Worm (Caenorhabditis elegans) whole organism, L1 larva: ENCODE data around the gene amt-3.

Experiments used
- C04F5.9 ChIP-seq: sonication (generic microtip); optimal IDR thresholded peaks from 2 replicates; lab custom pipeline; 2016; ENCODE audit warnings: missing genetic modification characterization, missing compliant biosample characterization
- C16A3.4 ChIP-seq: fragments of 150-350 bp; optimal IDR thresholded peaks from 2 replicates; lab custom pipeline; 2014; ENCODE audit warnings: missing biosample characterization, missing genetic modification characterization
- C34B4.2 ChIP-seq: sonication (generic microtip); optimal IDR thresholded peaks from 2 replicates; lab custom pipeline; 2017; ENCODE audit warnings: mild to moderate bottlenecking, missing genetic modification characterization, missing compliant biosample characterization
- Y116A8C.19 ChIP-seq: sonication (generic microtip); optimal IDR thresholded peaks from 2 replicates; lab custom pipeline; 2016; ENCODE audit warnings: missing compliant biosample characterization, missing genetic modification characterization, borderline replicate concordance
- aha-1 ChIP-seq: fragments of 150-350 bp; optimal IDR thresholded peaks from 2 replicates; lab custom pipeline; 2014; ENCODE audit warnings: missing biosample characterization, missing genetic modification characterization
- ama-1 ChIP-seq: fragments of 150-350 bp; optimal IDR thresholded peaks from 2 replicates; lab custom pipeline; 2014
- blmp-1 ChIP-seq: fragments of 150-350 bp; optimal IDR thresholded peaks from 2 replicates; lab custom pipeline; 2014; ENCODE audit warnings: missing biosample characterization, missing genetic modification characterization
- ceh-82 ChIP-seq, 3 experiments: fragments of 150-350 bp in 1 of 3; sonication (generic microtip) in 2 of 3; optimal IDR thresholded peaks; 2 replicates each; lab custom pipeline; 2014 to 2017; ENCODE audit warnings: missing biosample characterization in 3 of 3, missing genetic modification characterization in 3 of 3
- ceh-88 ChIP-seq: fragments of 200-800 bp; sonication (Bioruptor generic); IDR thresholded peaks from 2 replicates; pipeline ENCODE4 v1.3.6; 2022; ENCODE audit warnings: missing genetic modification characterization, missing compliant biosample characterization
- ceh-90 ChIP-seq: sonication (generic microtip); optimal IDR thresholded peaks from 2 replicates; lab custom pipeline; 2016; ENCODE audit warnings: missing genetic modification characterization, missing compliant biosample characterization
- dpl-1 ChIP-seq, 3 experiments: fragments of 150-350 bp in 2 of 3; sonication (generic microtip) in 1 of 3; optimal IDR thresholded peaks; 2 replicates each; lab custom pipeline; 2014 to 2017; ENCODE audit warnings: missing biosample characterization in 3 of 3, missing genetic modification characterization in 3 of 3, missing genetic modification reagents in 3 of 3
- dsc-1 ChIP-seq: sonication (generic microtip); optimal IDR thresholded peaks from 2 replicates; lab custom pipeline; 2016; ENCODE audit warnings: mild to moderate bottlenecking, missing genetic modification characterization, missing compliant biosample characterization
- efl-1 ChIP-seq, 4 experiments: fragments of 150-350 bp; optimal IDR thresholded peaks in 3 of 4; peaks in 1 of 4; 1 replicate in 1 of 4; 2 replicates in 3 of 4; lab custom pipeline; 2014; ENCODE audit warnings: missing biosample characterization in 2 of 4, missing genetic modification characterization in 2 of 4, missing genetic modification reagents in 2 of 4
- egl-13 ChIP-seq: sonication (generic microtip); optimal IDR thresholded peaks from 2 replicates; lab custom pipeline; 2016; ENCODE audit warnings: missing genotype, missing genetic modification reagents, missing genetic modification characterization, missing compliant biosample characterization
- elt-3 ChIP-seq, 6 experiments: fragments of 150-350 bp in 1 of 6; sonication (generic microtip); optimal IDR thresholded peaks; 2 replicates each; lab custom pipeline; 2017 to 2018; ENCODE audit warnings: missing biosample characterization in 6 of 6, missing genetic modification characterization in 6 of 6, inconsistent platforms in 1 of 6
- fkh-10 ChIP-seq: sonication (generic microtip); optimal IDR thresholded peaks from 2 replicates; lab custom pipeline; 2017; ENCODE audit warnings: missing biosample characterization, missing genetic modification reagents, missing genetic modification characterization
- fkh-4 ChIP-seq: sonication (generic microtip); optimal IDR thresholded peaks from 2 replicates; lab custom pipeline; 2016; ENCODE audit warnings: missing compliant biosample characterization, missing genetic modification characterization, borderline replicate concordance
- fkh-8 ChIP-seq: sonication (generic microtip); optimal IDR thresholded peaks from 2 replicates; lab custom pipeline; 2016; ENCODE audit warnings: mild to moderate bottlenecking, missing genetic modification characterization, missing compliant biosample characterization
- grh-1 ChIP-seq: fragments of 200-800 bp; sonication (Bioruptor generic); IDR thresholded peaks from 2 replicates; pipeline ENCODE4 v1.3.6; 2022; ENCODE audit warnings: missing genetic modification reagents, missing genetic modification characterization, missing compliant biosample characterization
- irx-1 ChIP-seq: sonication (generic microtip); optimal IDR thresholded peaks from 2 replicates; lab custom pipeline; 2016; ENCODE audit warnings: missing genetic modification characterization, missing compliant biosample characterization
- isw-1 ChIP-seq: fragments of 200-800 bp; sonication (Bioruptor generic); IDR thresholded peaks from 2 replicates; pipeline ENCODE4 v1.3.6; 2022; ENCODE audit warnings: missing genetic modification characterization, missing compliant biosample characterization
- lin-13 ChIP-seq: fragments of 150-350 bp; optimal IDR thresholded peaks from 2 replicates; lab custom pipeline; 2014; ENCODE audit warnings: missing biosample characterization, missing genetic modification reagents, missing genetic modification characterization
- lin-14 ChIP-seq: fragments of 200-800 bp; sonication (Bioruptor generic); optimal IDR thresholded peaks from 2 replicates; lab custom pipeline; 2018; ENCODE audit warnings: mild to moderate bottlenecking, missing genetic modification characterization, moderate library complexity, missing compliant biosample characterization
- lin-39 ChIP-seq: fragments of 150-350 bp; optimal IDR thresholded peaks from 2 replicates; lab custom pipeline; 2014; ENCODE audit warnings: missing biosample characterization, missing genetic modification reagents, missing genetic modification characterization
- lir-3 ChIP-seq: sonication (generic microtip); optimal IDR thresholded peaks from 2 replicates; lab custom pipeline; 2016; ENCODE audit warnings: mild to moderate bottlenecking, missing genetic modification characterization, moderate library complexity, missing compliant biosample characterization; ENCODE audit not compliant: poor library complexity
- mab-9 ChIP-seq: fragments of 200-800 bp; sonication (Bioruptor generic); IDR thresholded peaks from 2 replicates; pipeline ENCODE4 v1.3.6; 2022; ENCODE audit warnings: missing genetic modification reagents, missing genetic modification characterization, missing compliant biosample characterization
- mep-1 ChIP-seq: fragments of 150-350 bp; optimal IDR thresholded peaks from 2 replicates; lab custom pipeline; 2014; ENCODE audit warnings: missing biosample characterization, missing genetic modification characterization
- nhr-19 ChIP-seq: fragments of 200-800 bp; sonication (Bioruptor generic); conservative IDR thresholded peaks from 2 replicates; pipeline ENCODE4 v1.3.6; 2022; ENCODE audit warnings: missing genetic modification characterization, missing compliant biosample characterization
- nhr-237 ChIP-seq: fragments of 150-350 bp; optimal IDR thresholded peaks from 2 replicates; lab custom pipeline; 2014; ENCODE audit warnings: missing biosample characterization, missing genetic modification characterization
- nhr-71 ChIP-seq: sonication (generic microtip); optimal IDR thresholded peaks from 2 replicates; lab custom pipeline; 2016; ENCODE audit warnings: mild to moderate bottlenecking, missing genetic modification characterization, moderate library complexity, missing compliant biosample characterization
- nhr-76 ChIP-seq: sonication (generic microtip); optimal IDR thresholded peaks from 2 replicates; lab custom pipeline; 2017; ENCODE audit warnings: missing biosample characterization, missing genetic modification characterization
- nhr-77 ChIP-seq: fragments of 150-350 bp; optimal IDR thresholded peaks from 2 replicates; lab custom pipeline; 2014; ENCODE audit warnings: missing biosample characterization, missing genetic modification characterization
- nhr-85 ChIP-seq: sonication (generic microtip); peaks from one replicate; lab custom pipeline; 2016; ENCODE audit warnings: missing genetic modification characterization, inconsistent platforms, missing compliant biosample characterization
- nhr-90 ChIP-seq: sonication (generic microtip); optimal IDR thresholded peaks from 2 replicates; lab custom pipeline; 2016; ENCODE audit warnings: mild to moderate bottlenecking, missing genetic modification characterization, missing compliant biosample characterization; ENCODE audit not compliant: poor library complexity
- pqm-1 ChIP-seq: sonication (generic microtip); optimal IDR thresholded peaks from 3 replicates; lab custom pipeline; 2017; ENCODE audit warnings: missing biosample characterization, missing genetic modification characterization
- rnt-1 ChIP-seq: sonication (generic microtip); optimal IDR thresholded peaks from 2 replicates; lab custom pipeline; 2016; ENCODE audit warnings: mild to moderate bottlenecking, missing genetic modification characterization, moderate library complexity, missing compliant biosample characterization
- snpc-4 ChIP-seq: fragments of 150-350 bp; optimal IDR thresholded peaks from 2 replicates; lab custom pipeline; 2014; ENCODE audit warnings: missing biosample characterization, missing genetic modification characterization
- snu-23 ChIP-seq: sonication (generic microtip); optimal IDR thresholded peaks from 2 replicates; lab custom pipeline; 2016; ENCODE audit warnings: missing genetic modification characterization, missing compliant biosample characterization
- swsn-7 ChIP-seq: sonication (generic microtip); optimal IDR thresholded peaks from 2 replicates; lab custom pipeline; 2016; ENCODE audit warnings: missing genetic modification characterization, missing compliant biosample characterization
- tbx-2 ChIP-seq: sonication (generic microtip); optimal IDR thresholded peaks from 2 replicates; lab custom pipeline; 2016; ENCODE audit warnings: missing genetic modification characterization, missing compliant biosample characterization
- unc-62 ChIP-seq: fragments of 150-350 bp; optimal IDR thresholded peaks from 2 replicates; lab custom pipeline; 2014; ENCODE audit warnings: missing biosample characterization, missing genetic modification reagents, missing genetic modification characterization
- unc-86 ChIP-seq: sonication (generic microtip); optimal IDR thresholded peaks from 2 replicates; lab custom pipeline; 2016; ENCODE audit warnings: missing genetic modification characterization, missing compliant biosample characterization
- unc-98 ChIP-seq: fragments of 200-800 bp; sonication (Bioruptor generic); IDR thresholded peaks from 2 replicates; pipeline ENCODE4 v1.3.6; 2022; ENCODE audit warnings: missing genetic modification characterization, missing compliant biosample characterization
- xbp-1 ChIP-seq: sonication (generic microtip); optimal IDR thresholded peaks from 2 replicates; lab custom pipeline; 2016; ENCODE audit warnings: missing genetic modification characterization, missing compliant biosample characterization
- zag-1 ChIP-seq: fragments of 150-350 bp; optimal IDR thresholded peaks from 2 replicates; lab custom pipeline; 2014; ENCODE audit warnings: missing biosample characterization, missing genetic modification characterization
- zip-4 ChIP-seq: fragments of 200-800 bp; sonication (Bioruptor generic); optimal IDR thresholded peaks from 2 replicates; lab custom pipeline; 2018; ENCODE audit warnings: mild to moderate bottlenecking, missing genetic modification characterization, moderate library complexity, missing compliant biosample characterization
- ztf-11 ChIP-seq, 2 experiments: sonication (generic microtip); optimal IDR thresholded peaks; 2 replicates each; lab custom pipeline; 2016 to 2017; ENCODE audit warnings: missing genetic modification characterization in 2 of 2, missing biosample characterization in 1 of 2, missing compliant biosample characterization in 1 of 2
- ztf-4 ChIP-seq: fragments of 150-350 bp; optimal IDR thresholded peaks from 2 replicates; lab custom pipeline; 2014; ENCODE audit warnings: missing biosample characterization, missing genetic modification characterization

Gene amt-3

ce11 chrII:8329462-8329861 lies 39.5 kb downstream of the amt-3 start, which contains the start of gene C26D10.4:
C26D10.4 (plus strand) TSS chrII:8329762.
- TF ChIP-seq nhr-90 (tag; lab: Kevin White, UChicago) = no peak
- no peak for TF ChIP-seq grh-1 (GFP tag; lab: Robert Waterston, UW)
- peak in 2 of 3 experiments; percentile 10 to 11 for TF ChIP-seq dpl-1 (GFP tag; optimal IDR thresholded peaks at IDR 0.05; lab: Kevin White, UChicago)
- TF ChIP-seq fkh-4 (tag; lab: Kevin White, UChicago) = no peak
- TF ChIP-seq ceh-82 (tag; optimal IDR thresholded peaks at IDR 0.05; lab: Kevin White, UChicago) = no peak
- no peak for TF ChIP-seq nhr-237 (tag; lab: Kevin White, UChicago)
- TF ChIP-seq zip-4 (GFP tag; lab: Kevin White, UChicago) = no peak
- no peak for TF ChIP-seq efl-1 (optimal IDR thresholded peaks at IDR 0.05; lab: Kevin White, UChicago)
- peak in 1 of 2 experiments; percentile 15 for TF ChIP-seq efl-1 (GFP tag; optimal IDR thresholded peaks at IDR 0.05 in 1 of 2; lab: Kevin White, UChicago)
- TF ChIP-seq snu-23 = peak; percentile 4
- TF ChIP-seq lin-14 (GFP tag; lab: Kevin White, UChicago) = no peak
- TF ChIP-seq, all 84 proteins: peak for 3

- TF ChIP-seq nhr-71 (tag; lab: Kevin White, UChicago) = peak; percentile 91
- TF ChIP-seq ama-1 = peak; percentile 8
- no peak for TF ChIP-seq unc-62
- peak; percentile 84 for TF ChIP-seq nhr-19 (GFP tag; lab: Robert Waterston, UW)
- peak; percentile 80 for TF ChIP-seq swsn-7
- TF ChIP-seq nhr-77 (tag; lab: Kevin White, UChicago) = peak; percentile 69
- peak; percentile 72 for TF ChIP-seq nhr-237 (tag; lab: Kevin White, UChicago)
- peak; percentile 55 for TF ChIP-seq unc-86 (tag; lab: Kevin White, UChicago)
- TF ChIP-seq dsc-1 (tag; lab: Kevin White, UChicago) = peak; percentile 74
- TF ChIP-seq dpl-1 (GFP tag; optimal IDR thresholded peaks at IDR 0.05; lab: Kevin White, UChicago) = peak; percentile 93 to 95 (median 93)
- TF ChIP-seq tbx-2 (tag; lab: Kevin White, UChicago) = peak; percentile 76
- peak; percentile 39 for TF ChIP-seq irx-1
- peak; percentile 86 to 95 for TF ChIP-seq efl-1 (optimal IDR thresholded peaks at IDR 0.05; lab: Kevin White, UChicago)
- peak; percentile 94 to 99 for TF ChIP-seq efl-1 (GFP tag; optimal IDR thresholded peaks at IDR 0.05 in 1 of 2; lab: Kevin White, UChicago)
- peak; percentile 24 to 88 (median 69) for TF ChIP-seq ceh-82 (tag; optimal IDR thresholded peaks at IDR 0.05; lab: Kevin White, UChicago)
- peak; percentile 84 for TF ChIP-seq C16A3.4
- TF ChIP-seq ztf-4 (tag; lab: Kevin White, UChicago) = peak; percentile 11
- peak; percentile 27 for TF ChIP-seq zag-1 (tag; lab: Kevin White, UChicago)
- no peak for TF ChIP-seq Y116A8C.19 (tag; lab: Kevin White, UChicago)
- peak; percentile 74 for TF ChIP-seq fkh-8 (tag; lab: Kevin White, UChicago)
- peak; percentile 2 for TF ChIP-seq fkh-10
- no peak for TF ChIP-seq ceh-88 (GFP tag; lab: Robert Waterston, UW)
- TF ChIP-seq aha-1 (tag; lab: Kevin White, UChicago) = no peak
- TF ChIP-seq mep-1 (tag; lab: Kevin White, UChicago) = peak; percentile 87
- TF ChIP-seq C34B4.2 (tag; lab: Kevin White, UChicago) = no peak
- TF ChIP-seq snu-23 = peak; percentile 88
- no peak for TF ChIP-seq nhr-76 (tag; lab: Kevin White, UChicago)
- TF ChIP-seq lir-3 (tag; lab: Kevin White, UChicago) = peak; percentile 37
- TF ChIP-seq snpc-4 (tag; lab: Kevin White, UChicago) = no peak
- peak in 3 of 6 experiments; percentile 25 to 63 (median 47) for TF ChIP-seq elt-3 (tag; optimal IDR thresholded peaks at IDR 0.05; lab: Kevin White, UChicago)
- peak; percentile 71 for TF ChIP-seq isw-1
- TF ChIP-seq lin-39 (tag; lab: Kevin White, UChicago) = peak; percentile 97
- no peak for TF ChIP-seq ceh-90
- TF ChIP-seq nhr-90 (tag; lab: Kevin White, UChicago) = peak; percentile 52
- TF ChIP-seq nhr-85 (tag; lab: Kevin White, UChicago) = peak; percentile 82
- TF ChIP-seq blmp-1 = peak; percentile 82
- peak; percentile 39; the same call in 1 of the 2 replicates for TF ChIP-seq mab-9 (GFP tag; lab: Robert Waterston, UW)
- peak; percentile 18 for TF ChIP-seq fkh-4 (tag; lab: Kevin White, UChicago)
- peak in 1 of 2 experiments; percentile 47 for TF ChIP-seq ztf-11 (tag; optimal IDR thresholded peaks at IDR 0.05; lab: Kevin White, UChicago)
- TF ChIP-seq rnt-1 (tag; lab: Kevin White, UChicago) = peak; percentile 92
- TF ChIP-seq lin-13 (GFP tag; lab: Kevin White, UChicago) = peak; percentile 89
- peak; percentile 83 for TF ChIP-seq xbp-1 (tag; lab: Kevin White, UChicago)
- no peak for TF ChIP-seq pqm-1 (tag; lab: Kevin White, UChicago)
- peak; percentile 64 for TF ChIP-seq C04F5.9 (tag; lab: Kevin White, UChicago)
- TF ChIP-seq egl-13 = peak; percentile 2
- TF ChIP-seq unc-98 (GFP tag; lab: Robert Waterston, UW) = no peak
Measured at ce11 chrII:8328820-8329339, 40.1 kb downstream of the amt-3 start, which contains the start of gene hel-1. hel-1 (minus strand) TSS chrII:8328870.
